Worm (Caenorhabditis elegans) whole organism, L1 larva: ENCODE data around the gene bath-45.
A peak's percentile ranks its signal among the peaks of the same experiment; 100 is the strongest.

ENCODE experiments used
- C04F5.9 ChIP-seq: sonication (generic microtip); optimal IDR thresholded peaks from 2 replicates; lab custom pipeline; 2016; ENCODE audit warnings: missing genetic modification characterization, missing compliant biosample characterization
- C16A3.4 ChIP-seq: fragments of 150-350 bp; optimal IDR thresholded peaks from 2 replicates; lab custom pipeline; 2014; ENCODE audit warnings: missing biosample characterization, missing genetic modification characterization
- aha-1 ChIP-seq: fragments of 150-350 bp; optimal IDR thresholded peaks from 2 replicates; lab custom pipeline; 2014; ENCODE audit warnings: missing biosample characterization, missing genetic modification characterization
- alr-1 ChIP-seq: fragments of 200-800 bp; sonication (Bioruptor generic); optimal IDR thresholded peaks from 2 replicates; lab custom pipeline; 2018; ENCODE audit warnings: borderline replicate concordance, mild to moderate bottlenecking, missing genetic modification characterization, missing compliant biosample characterization
- ceh-82 ChIP-seq, 3 experiments: fragments of 150-350 bp in 1 of 3; sonication (generic microtip) in 2 of 3; optimal IDR thresholded peaks; 2 replicates each; lab custom pipeline; 2014 to 2017; ENCODE audit warnings: missing biosample characterization in 3 of 3, missing genetic modification characterization in 3 of 3
- ceh-90 ChIP-seq: sonication (generic microtip); optimal IDR thresholded peaks from 2 replicates; lab custom pipeline; 2016; ENCODE audit warnings: missing genetic modification characterization, missing compliant biosample characterization
- dpl-1 ChIP-seq, 3 experiments: fragments of 150-350 bp in 2 of 3; sonication (generic microtip) in 1 of 3; optimal IDR thresholded peaks; 2 replicates each; lab custom pipeline; 2014 to 2017; ENCODE audit warnings: missing biosample characterization in 3 of 3, missing genetic modification characterization in 3 of 3, missing genetic modification reagents in 3 of 3
- efl-1 ChIP-seq, 4 experiments: fragments of 150-350 bp; optimal IDR thresholded peaks in 3 of 4; peaks in 1 of 4; 1 replicate in 1 of 4; 2 replicates in 3 of 4; lab custom pipeline; 2014; ENCODE audit warnings: missing biosample characterization in 2 of 4, missing genetic modification characterization in 2 of 4, missing genetic modification reagents in 2 of 4
- egl-13 ChIP-seq: sonication (generic microtip); optimal IDR thresholded peaks from 2 replicates; lab custom pipeline; 2016; ENCODE audit warnings: missing genotype, missing genetic modification reagents, missing genetic modification characterization, missing compliant biosample characterization
- elt-3 ChIP-seq, 6 experiments: fragments of 150-350 bp in 1 of 6; sonication (generic microtip); optimal IDR thresholded peaks; 2 replicates each; lab custom pipeline; 2017 to 2018; ENCODE audit warnings: missing biosample characterization in 6 of 6, missing genetic modification characterization in 6 of 6, inconsistent platforms in 1 of 6
- fkh-4 ChIP-seq: sonication (generic microtip); optimal IDR thresholded peaks from 2 replicates; lab custom pipeline; 2016; ENCODE audit warnings: missing compliant biosample characterization, missing genetic modification characterization, borderline replicate concordance
- grh-1 ChIP-seq: fragments of 200-800 bp; sonication (Bioruptor generic); IDR thresholded peaks from 2 replicates; pipeline ENCODE4 v1.3.6; 2022; ENCODE audit warnings: missing genetic modification reagents, missing genetic modification characterization, missing compliant biosample characterization
- hlh-17 ChIP-seq: fragments of 200-800 bp; sonication (Bioruptor generic); optimal IDR thresholded peaks from 2 replicates; lab custom pipeline; 2018; ENCODE audit warnings: missing genetic modification characterization, mild to moderate bottlenecking, missing compliant biosample characterization, moderate library complexity, borderline replicate concordance
- irx-1 ChIP-seq: sonication (generic microtip); optimal IDR thresholded peaks from 2 replicates; lab custom pipeline; 2016; ENCODE audit warnings: missing genetic modification characterization, missing compliant biosample characterization
- jun-1 ChIP-seq: fragments of 150-350 bp; optimal IDR thresholded peaks from 2 replicates; lab custom pipeline; 2014; ENCODE audit warnings: missing biosample characterization, missing genetic modification reagents, missing genetic modification characterization
- lin-13 ChIP-seq: fragments of 150-350 bp; optimal IDR thresholded peaks from 2 replicates; lab custom pipeline; 2014; ENCODE audit warnings: missing biosample characterization, missing genetic modification reagents, missing genetic modification characterization
- lin-14 ChIP-seq: fragments of 200-800 bp; sonication (Bioruptor generic); optimal IDR thresholded peaks from 2 replicates; lab custom pipeline; 2018; ENCODE audit warnings: mild to moderate bottlenecking, missing genetic modification characterization, moderate library complexity, missing compliant biosample characterization
- lin-35 ChIP-seq, 2 experiments: fragments of 150-350 bp; optimal IDR thresholded peaks; 2 replicates each; lab custom pipeline; 2014; ENCODE audit warnings: missing biosample characterization in 2 of 2, missing genetic modification characterization in 2 of 2, missing genetic modification reagents in 2 of 2
- lsy-2 ChIP-seq, 2 experiments: fragments of 150-350 bp; optimal IDR thresholded peaks; 2 replicates each; lab custom pipeline; 2014; ENCODE audit warnings: missing biosample characterization in 2 of 2, missing genetic modification characterization in 2 of 2
- mab-9 ChIP-seq: fragments of 200-800 bp; sonication (Bioruptor generic); IDR thresholded peaks from 2 replicates; pipeline ENCODE4 v1.3.6; 2022; ENCODE audit warnings: missing genetic modification reagents, missing genetic modification characterization, missing compliant biosample characterization
- mdl-1 ChIP-seq, 2 experiments: fragments of 150-350 bp; optimal IDR thresholded peaks; 2 replicates each; lab custom pipeline; 2014 to 2017; ENCODE audit warnings: missing biosample characterization in 2 of 2, missing genetic modification characterization in 2 of 2, inconsistent platforms in 1 of 2
- nhr-11 ChIP-seq: fragments of 150-350 bp; optimal IDR thresholded peaks from 2 replicates; lab custom pipeline; 2014; ENCODE audit warnings: missing biosample characterization, missing genetic modification characterization
- nhr-12 ChIP-seq: sonication (generic microtip); optimal IDR thresholded peaks from 2 replicates; lab custom pipeline; 2017; ENCODE audit warnings: missing biosample characterization, missing genetic modification characterization
- nhr-20 ChIP-seq: sonication (generic microtip); optimal IDR thresholded peaks from 2 replicates; lab custom pipeline; 2016; ENCODE audit warnings: mild to moderate bottlenecking, missing genetic modification characterization, missing compliant biosample characterization
- nhr-47 ChIP-seq: sonication (generic microtip); optimal IDR thresholded peaks from 2 replicates; lab custom pipeline; 2016; ENCODE audit warnings: mild to moderate bottlenecking, missing genetic modification characterization, moderate library complexity, missing compliant biosample characterization
- nhr-71 ChIP-seq: sonication (generic microtip); optimal IDR thresholded peaks from 2 replicates; lab custom pipeline; 2016; ENCODE audit warnings: mild to moderate bottlenecking, missing genetic modification characterization, moderate library complexity, missing compliant biosample characterization
- nhr-84 ChIP-seq: sonication (generic microtip); optimal IDR thresholded peaks from 2 replicates; lab custom pipeline; 2017; ENCODE audit warnings: missing biosample characterization, missing genetic modification characterization
- nhr-85 ChIP-seq: sonication (generic microtip); peaks from one replicate; lab custom pipeline; 2016; ENCODE audit warnings: missing genetic modification characterization, inconsistent platforms, missing compliant biosample characterization
- nhr-90 ChIP-seq: sonication (generic microtip); optimal IDR thresholded peaks from 2 replicates; lab custom pipeline; 2016; ENCODE audit warnings: mild to moderate bottlenecking, missing genetic modification characterization, missing compliant biosample characterization; ENCODE audit not compliant: poor library complexity
- pag-3 ChIP-seq: sonication (generic microtip); optimal IDR thresholded peaks from 2 replicates; lab custom pipeline; 2017; ENCODE audit warnings: missing genetic modification characterization, mild to moderate bottlenecking, missing compliant biosample characterization, antibody characterized with exemption, borderline replicate concordance; ENCODE audit not compliant: insufficient read depth
- pqm-1 ChIP-seq: sonication (generic microtip); optimal IDR thresholded peaks from 3 replicates; lab custom pipeline; 2017; ENCODE audit warnings: missing biosample characterization, missing genetic modification characterization
- rnt-1 ChIP-seq: sonication (generic microtip); optimal IDR thresholded peaks from 2 replicates; lab custom pipeline; 2016; ENCODE audit warnings: mild to moderate bottlenecking, missing genetic modification characterization, moderate library complexity, missing compliant biosample characterization
- skn-1 ChIP-seq: fragments of 150-350 bp; optimal IDR thresholded peaks from 2 replicates; lab custom pipeline; 2014; ENCODE audit warnings: missing biosample characterization, missing genetic modification characterization
- sox-4 ChIP-seq: sonication (generic microtip); optimal IDR thresholded peaks from 2 replicates; lab custom pipeline; 2016; ENCODE audit warnings: missing genetic modification characterization, missing compliant biosample characterization
- sup-37 ChIP-seq: fragments of 200-800 bp; sonication (Bioruptor generic); optimal IDR thresholded peaks from 2 replicates; lab custom pipeline; 2018; ENCODE audit warnings: mild to moderate bottlenecking, missing genetic modification characterization, missing compliant biosample characterization
- swsn-7 ChIP-seq: sonication (generic microtip); optimal IDR thresholded peaks from 2 replicates; lab custom pipeline; 2016; ENCODE audit warnings: missing genetic modification characterization, missing compliant biosample characterization
- tbx-2 ChIP-seq: sonication (generic microtip); optimal IDR thresholded peaks from 2 replicates; lab custom pipeline; 2016; ENCODE audit warnings: missing genetic modification characterization, missing compliant biosample characterization
- tlp-1 ChIP-seq: fragments of 150-350 bp; optimal IDR thresholded peaks from 2 replicates; lab custom pipeline; 2014; ENCODE audit warnings: missing biosample characterization, missing genetic modification characterization
- unc-130 ChIP-seq: fragments of 150-350 bp; optimal IDR thresholded peaks from 2 replicates; lab custom pipeline; 2017; ENCODE audit warnings: missing biosample characterization, missing genetic modification characterization, inconsistent platforms
- vab-15 ChIP-seq: sonication (generic microtip); optimal IDR thresholded peaks from 2 replicates; lab custom pipeline; 2017; ENCODE audit warnings: missing genotype, mild to moderate bottlenecking, missing genetic modification characterization, missing compliant biosample characterization
- ztf-11 ChIP-seq, 2 experiments: sonication (generic microtip); optimal IDR thresholded peaks; 2 replicates each; lab custom pipeline; 2016 to 2017; ENCODE audit warnings: missing genetic modification characterization in 2 of 2, missing biosample characterization in 1 of 2, missing compliant biosample characterization in 1 of 2

Gene bath-45

DNA sequence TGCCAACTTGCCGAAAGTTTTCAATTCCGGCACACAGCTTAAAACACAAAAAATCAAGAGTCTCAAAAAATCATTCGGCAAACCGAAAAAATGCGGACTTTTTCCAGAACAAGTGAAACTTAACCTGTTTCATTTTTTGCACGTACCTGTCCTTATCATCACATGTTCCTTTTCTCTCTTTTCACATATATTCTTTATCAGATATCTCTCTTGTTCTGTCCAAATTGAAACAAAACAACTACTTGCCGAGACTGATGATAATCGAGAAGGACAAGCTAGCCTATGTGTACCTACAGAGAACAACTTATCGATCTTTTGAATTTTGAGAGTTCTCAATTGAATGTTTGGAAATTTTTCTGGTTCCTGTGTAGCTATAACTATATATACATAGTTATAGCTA is 27.1 kb downstream of the bath-45 start (continued):
- no peak for TF ChIP-seq sup-37 (GFP tag; lab: Kevin White, UChicago)

DNA sequence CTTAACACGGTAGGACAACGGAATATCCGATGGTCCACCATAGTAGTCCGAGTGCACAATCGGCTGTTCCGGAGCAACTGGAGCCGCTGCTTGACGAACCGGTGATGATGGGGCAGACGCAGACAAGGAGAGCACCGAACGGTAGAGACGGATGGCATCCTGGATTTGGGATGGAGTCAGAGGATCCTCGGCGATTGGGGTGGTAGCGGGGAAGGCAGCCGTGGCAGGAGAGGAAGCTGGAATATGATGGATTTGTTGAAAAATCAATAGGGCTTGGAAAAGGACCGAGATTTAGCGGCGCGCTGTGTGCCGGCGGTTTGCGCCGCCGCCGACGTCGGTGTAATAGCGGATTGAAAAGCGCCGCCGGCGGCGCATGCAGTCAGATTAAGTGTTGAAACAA is 29.6 kb downstream of the bath-45 start:
- TF ChIP-seq nhr-71 (tag; lab: Kevin White, UChicago) (no peak), unc-130 (no peak)

DNA sequence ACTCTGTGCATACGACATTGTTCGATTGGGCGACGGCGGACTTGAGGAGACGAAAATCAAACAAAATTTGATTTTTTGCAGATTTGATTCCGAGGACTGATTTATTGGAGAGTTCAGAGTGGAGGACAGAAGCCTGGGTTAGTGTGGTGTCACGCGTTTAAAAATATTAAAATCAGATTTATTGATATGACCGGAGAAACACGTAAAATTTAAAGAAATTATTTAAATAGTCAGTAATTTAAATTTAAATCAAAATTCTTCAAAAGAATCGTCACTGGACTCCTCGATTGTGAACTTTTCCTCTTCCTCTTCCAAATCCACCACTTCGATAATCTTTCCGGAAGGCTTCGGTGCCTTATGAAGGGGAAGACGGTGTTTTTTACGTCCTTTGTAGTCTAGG is 30.5 kb downstream of the bath-45 start, which contains the start of gene spe-18:
TSS of gene spe-18 (minus strand) at position 101 of the 400 bp plus-strand sequence.
- TF ChIP-seq fkh-4 (tag; lab: Kevin White, UChicago) (no peak), efl-1 (optimal IDR thresholded peaks at IDR 0.05; lab: Kevin White, UChicago) (no peak), efl-1 (GFP tag; optimal IDR thresholded peaks at IDR 0.05 in 1 of 2; lab: Kevin White, UChicago) (peak in 1 of 2 experiments; percentile 46)

DNA sequence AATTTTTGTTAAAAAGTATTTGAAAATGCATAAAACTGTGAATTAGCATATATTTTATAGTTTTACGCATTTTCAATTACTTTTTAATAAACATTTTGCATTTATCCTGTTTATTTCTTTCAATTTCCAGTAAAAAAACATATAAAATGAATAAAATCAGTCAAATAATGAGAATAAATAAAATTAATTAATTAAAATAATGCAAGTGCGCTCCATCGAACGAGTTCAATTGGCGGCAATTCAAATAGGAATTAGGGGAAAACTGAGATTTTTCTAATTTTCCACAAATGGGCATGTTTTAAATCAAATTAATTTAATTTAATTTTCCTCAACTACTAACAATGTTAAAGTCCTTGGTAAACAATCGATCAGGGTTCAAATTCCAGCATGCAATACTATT is 33.3 kb downstream of the bath-45 start:
- TF ChIP-seq skn-1 (tag; lab: Kevin White, UChicago), result no peak
- TF ChIP-seq efl-1 (optimal IDR thresholded peaks at IDR 0.05; lab: Kevin White, UChicago), result no peak
- TF ChIP-seq efl-1 (GFP tag; optimal IDR thresholded peaks at IDR 0.05 in 1 of 2; lab: Kevin White, UChicago), result peak in 1 of 2 experiments; percentile 4
- no peak for TF ChIP-seq mdl-1 (tag; optimal IDR thresholded peaks at IDR 0.05; lab: Kevin White, UChicago)
- TF ChIP-seq egl-13 (tag; lab: Kevin White, UChicago), result no peak
- peak in 1 of 3 experiments; percentile 15 for TF ChIP-seq dpl-1 (GFP tag; optimal IDR thresholded peaks at IDR 0.05; lab: Kevin White, UChicago)

DNA sequence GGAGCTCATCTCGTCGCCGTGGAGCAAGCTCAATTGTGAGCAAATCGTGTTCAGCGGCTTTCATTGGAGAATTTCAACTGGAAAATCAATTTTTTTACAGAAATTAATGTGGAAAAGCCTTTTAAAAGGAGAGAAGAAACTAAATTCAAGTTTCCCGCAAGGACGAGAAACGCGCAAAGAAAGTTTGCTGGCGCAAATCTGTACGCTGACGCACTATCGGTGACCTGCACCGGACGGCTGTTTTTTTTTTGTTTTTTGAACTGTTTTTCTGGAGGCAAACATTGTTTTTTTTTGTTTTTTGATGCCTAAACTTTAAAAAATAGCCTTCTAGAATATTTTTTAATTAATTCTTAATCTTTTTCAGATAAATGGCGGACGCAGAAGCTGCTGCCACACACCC is 34.2 kb downstream of the bath-45 start, which contains the start of the genes hpr-17 and F32A11.1:
TSS of gene hpr-17 (minus strand) at position 77 of the 400 bp plus-strand sequence.
TSS of gene F32A11.1 (plus strand) at position 359 of the 400 bp plus-strand sequence.
- TF ChIP-seq nhr-12 (tag; lab: Kevin White, UChicago) (no peak), tbx-2 (tag; lab: Kevin White, UChicago) (peak; percentile 88), nhr-11 (tag; lab: Kevin White, UChicago) (peak; percentile 74), lin-35 (GFP tag; optimal IDR thresholded peaks at IDR 0.05; lab: Kevin White, UChicago) (peak; percentile 99), lin-14 (GFP tag; lab: Kevin White, UChicago) (peak; percentile 83), nhr-71 (tag; lab: Kevin White, UChicago) (peak; percentile 92), elt-3 (tag; optimal IDR thresholded peaks at IDR 0.05; lab: Kevin White, UChicago) (peak in 2 of 6 experiments; percentile 76 to 85), nhr-84 (tag; lab: Kevin White, UChicago) (no peak), nhr-85 (tag; lab: Kevin White, UChicago) (peak; percentile 90), hlh-17 (GFP tag; lab: Kevin White, UChicago) (no peak), ceh-90 (tag; lab: Kevin White, UChicago) (peak; percentile 51), C16A3.4 (tag; lab: Kevin White, UChicago) (peak; percentile 86), tlp-1 (tag; lab: Kevin White, UChicago) (no peak), ceh-82 (tag; optimal IDR thresholded peaks at IDR 0.05; lab: Kevin White, UChicago) (peak; percentile 78 to 92 (median 88)), egl-13 (tag; lab: Kevin White, UChicago) (peak; percentile 49), grh-1 (GFP tag; lab: Robert Waterston, UW) (peak; percentile 90), fkh-4 (tag; lab: Kevin White, UChicago) (no peak), nhr-47 (peak; percentile 94), vab-15 (no peak), pqm-1 (tag; lab: Kevin White, UChicago) (no peak), mab-9 (GFP tag; lab: Robert Waterston, UW) (peak; percentile 76), sox-4 (tag; lab: Kevin White, UChicago) (peak; percentile 33), aha-1 (peak; percentile 27), alr-1 (tag; lab: Kevin White, UChicago) (no peak), jun-1 (tag; lab: Kevin White, UChicago) (peak; percentile 79), ztf-11 (tag; optimal IDR thresholded peaks at IDR 0.05; lab: Kevin White, UChicago) (peak in 1 of 2 experiments; percentile 53), sup-37 (GFP tag; lab: Kevin White, UChicago) (peak; percentile 66), nhr-20 (peak; percentile 87), pag-3 (no peak), lin-13 (GFP tag; lab: Kevin White, UChicago) (peak; percentile 85), irx-1 (tag; lab: Kevin White, UChicago) (peak; percentile 89), nhr-90 (tag; lab: Kevin White, UChicago) (peak; percentile 88), swsn-7 (tag; lab: Kevin White, UChicago) (peak; percentile 84), C04F5.9 (tag; lab: Kevin White, UChicago) (peak; percentile 69), rnt-1 (tag; lab: Kevin White, UChicago) (peak; percentile 96), skn-1 (tag; lab: Kevin White, UChicago) (peak; percentile 91), efl-1 (optimal IDR thresholded peaks at IDR 0.05; lab: Kevin White, UChicago) (peak; percentile 98 to 99), efl-1 (GFP tag; optimal IDR thresholded peaks at IDR 0.05 in 1 of 2; lab: Kevin White, UChicago) (peak; percentile 99 to 100), lsy-2 (tag; optimal IDR thresholded peaks at IDR 0.05; lab: Kevin White, UChicago) (peak; percentile 92 to 93)
